Fruit fly (Drosophila melanogaster) whole organism, prepupa: ENCODE data around the gene Gdh.
A peak's percentile ranks its signal among the peaks of the same experiment; 100 is the strongest.

Experiments
- CG3032 ChIP-seq: fragments of 200-800 bp; optimal IDR thresholded peaks from 2 replicates; lab custom pipeline; 2019; ENCODE audit warnings: missing biosample characterization, mild to moderate bottlenecking, missing genetic modification characterization, moderate library complexity
- CG6276 ChIP-seq: fragments of 200-800 bp; sonication (Bioruptor generic); optimal IDR thresholded peaks from 2 replicates; lab custom pipeline; 2017; ENCODE audit warnings: missing biosample characterization, mild to moderate bottlenecking, missing genetic modification characterization
- CG9139 ChIP-seq: fragments of 200-800 bp; sonication (Bioruptor generic); optimal IDR thresholded peaks from 3 replicates; lab custom pipeline; 2017; ENCODE audit warnings: missing biosample characterization, mild to moderate bottlenecking, missing genetic modification characterization
- pdm3 ChIP-seq: fragments of 200-800 bp; sonication (Bioruptor generic); optimal IDR thresholded peaks from 3 replicates; lab custom pipeline; 2016; ENCODE audit warnings: missing biosample characterization, missing genetic modification characterization

dm6 chr3R:23889922-23890321, 53.0 kb downstream of the Gdh start, which contains the start of gene Pli:
- TF ChIP-seq CG9139 (GFP tag; lab: Kevin White, UChicago) (peak; percentile 37), CG6276 (GFP tag; lab: Kevin White, UChicago) (no peak), CG3032 (peak; percentile 13), pdm3 (GFP tag; lab: Kevin White, UChicago) (no peak)
